Fruit fly (Drosophila melanogaster) whole organism, embryonic: Measurements from ENCODE around the gene CG4020.

Source experiments
- Atf-2 ChIP-seq: fragments of 200-800 bp; sonication (Bioruptor generic); optimal IDR thresholded peaks from 2 replicates; lab custom pipeline; 2016; ENCODE audit warnings: missing biosample characterization, missing genetic modification characterization
- BEAF-32 ChIP-seq: fragments of 200-800 bp; sonication (Bioruptor generic); optimal IDR thresholded peaks from 3 replicates; lab custom pipeline; 2017; ENCODE audit warnings: missing biosample characterization, missing genetic modification characterization, mild to moderate bottlenecking, moderate library complexity, missing genetic modification reagents
- CG10267 ChIP-seq: fragments of 200-800 bp; sonication (Bioruptor generic); optimal IDR thresholded peaks from 2 replicates; lab custom pipeline; 2018; ENCODE audit warnings: missing biosample characterization, mild to moderate bottlenecking, missing genetic modification characterization, moderate library complexity
- CG10979 ChIP-seq: fragments of 200-800 bp; sonication (Bioruptor generic); optimal IDR thresholded peaks from 2 replicates; lab custom pipeline; 2018; ENCODE audit warnings: missing biosample characterization, mild to moderate bottlenecking, missing genetic modification characterization, moderate library complexity
- CG11247 ChIP-seq: fragments of 200-800 bp; sonication (Bioruptor generic); IDR thresholded peaks from 2 replicates; pipeline ENCODE4 v1.3.6; 2022; ENCODE audit warnings: missing biosample characterization, missing genetic modification characterization
- CG11560 ChIP-seq: fragments of 200-800 bp; sonication (Bioruptor generic); IDR thresholded peaks from 3 replicates; pipeline ENCODE4 v1.3.6; 2022; ENCODE audit warnings: missing biosample characterization, missing genetic modification characterization
- CG11696 ChIP-seq: fragments of 200-800 bp; sonication (Bioruptor generic); IDR thresholded peaks from 2 replicates; pipeline ENCODE4 v1.3.6; 2022; ENCODE audit warnings: missing biosample characterization, missing genetic modification characterization
- CG12104 ChIP-seq: fragments of 200-800 bp; sonication (Bioruptor generic); optimal IDR thresholded peaks from 3 replicates; lab custom pipeline; 2016; ENCODE audit warnings: missing biosample characterization, missing genetic modification characterization
- CG13296 ChIP-seq: fragments of 200-800 bp; sonication (Bioruptor generic); optimal IDR thresholded peaks from 3 replicates; lab custom pipeline; 2018; ENCODE audit warnings: missing biosample characterization, mild to moderate bottlenecking, missing genetic modification characterization
- CG13424 ChIP-seq: fragments of 200-800 bp; sonication (Bioruptor generic); optimal IDR thresholded peaks from 2 replicates; lab custom pipeline; 2019; ENCODE audit warnings: missing biosample characterization, mild to moderate bottlenecking, missing genetic modification characterization, moderate library complexity
- CG14050 ChIP-seq: fragments of 200-800 bp; sonication (Bioruptor generic); IDR thresholded peaks from 3 replicates; pipeline ENCODE4 v1.3.6; 2022; ENCODE audit warnings: missing biosample characterization, missing genetic modification characterization
- CG15696 ChIP-seq: fragments of 200-800 bp; sonication (Bioruptor generic); optimal IDR thresholded peaks from 2 replicates; lab custom pipeline; 2019; ENCODE audit warnings: missing biosample characterization, mild to moderate bottlenecking, missing genetic modification characterization, moderate library complexity
- CG17829 ChIP-seq: fragments of 200-800 bp; optimal IDR thresholded peaks from 2 replicates; lab custom pipeline; 2019; ENCODE audit warnings: missing biosample characterization, mild to moderate bottlenecking, missing genetic modification characterization, moderate library complexity
- CG34224 ChIP-seq: fragments of 200-800 bp; sonication (Bioruptor generic); IDR thresholded peaks from 3 replicates; pipeline ENCODE4 v1.3.6; 2022; ENCODE audit warnings: missing biosample characterization, missing genetic modification characterization; ENCODE audit not compliant: partially characterized antibody
- CG3847 ChIP-seq: fragments of 200-800 bp; sonication (Bioruptor generic); IDR thresholded peaks from 2 replicates; pipeline ENCODE4 v1.3.6; 2022; ENCODE audit warnings: missing biosample characterization, missing genetic modification characterization
- CG5953 ChIP-seq: fragments of 200-800 bp; sonication (Bioruptor generic); IDR thresholded peaks from 2 replicates; pipeline ENCODE4 v1.3.6; 2022; ENCODE audit warnings: missing biosample characterization, missing genetic modification characterization
- CG6254 ChIP-seq: fragments of 200-800 bp; sonication (Bioruptor generic); optimal IDR thresholded peaks from 3 replicates; lab custom pipeline; 2017; ENCODE audit warnings: mild to moderate bottlenecking, missing biosample characterization, missing genetic modification reagents, missing genetic modification characterization
- CG6854 ChIP-seq: fragments of 200-800 bp; sonication (Bioruptor generic); optimal IDR thresholded peaks from 3 replicates; lab custom pipeline; 2017; ENCODE audit warnings: missing biosample characterization, mild to moderate bottlenecking, missing genetic modification characterization
- CG7745 ChIP-seq: fragments of 200-800 bp; sonication (Bioruptor generic); optimal IDR thresholded peaks from 2 replicates; lab custom pipeline; 2018; ENCODE audit warnings: missing biosample characterization, mild to moderate bottlenecking, missing genetic modification characterization, moderate library complexity
- Fer1 ChIP-seq: fragments of 200-800 bp; sonication (Bioruptor generic); optimal IDR thresholded peaks from 2 replicates; lab custom pipeline; 2017; ENCODE audit warnings: missing biosample characterization, mild to moderate bottlenecking, missing genetic modification characterization
- H15 ChIP-seq: fragments of 200-800 bp; sonication (Bioruptor generic); IDR thresholded peaks from 3 replicates; pipeline ENCODE4 v1.3.6; 2022; ENCODE audit warnings: missing biosample characterization, missing genetic modification characterization
- HLH3B ChIP-seq: fragments of 200-800 bp; sonication (Bioruptor generic); IDR thresholded peaks from 2 replicates; pipeline ENCODE4 v1.3.6; 2022; ENCODE audit warnings: missing biosample characterization, missing genetic modification characterization
- HLHmδ ChIP-seq: fragments of 200-800 bp; sonication (Bioruptor generic); optimal IDR thresholded peaks from 2 replicates; lab custom pipeline; 2018; ENCODE audit warnings: missing biosample characterization, mild to moderate bottlenecking, missing genetic modification characterization, moderate library complexity
- Hr51 ChIP-seq, 2 experiments: fragments of 200-800 bp; sonication (Bioruptor generic); optimal IDR thresholded peaks; 2 replicates in 1 of 2; 3 replicates in 1 of 2; lab custom pipeline; 2016 to 2018; ENCODE audit warnings: missing biosample characterization in 2 of 2, missing genetic modification characterization in 2 of 2, mild to moderate bottlenecking in 1 of 2, moderate library complexity in 1 of 2
- Hsf ChIP-seq: fragments of 200-800 bp; sonication (Bioruptor generic); optimal IDR thresholded peaks from 3 replicates; lab custom pipeline; 2016; ENCODE audit warnings: missing biosample characterization, missing genetic modification characterization
- Lim3 ChIP-seq: fragments of 200-800 bp; sonication (Bioruptor generic); IDR thresholded peaks from 2 replicates; pipeline ENCODE4 v1.3.6; 2022; ENCODE audit warnings: missing biosample characterization, missing genetic modification characterization
- MTF-1 ChIP-seq: fragments of 200-800 bp; sonication (Bioruptor generic); optimal IDR thresholded peaks from 2 replicates; lab custom pipeline; 2018; ENCODE audit warnings: missing biosample characterization, mild to moderate bottlenecking, missing genetic modification characterization, borderline replicate concordance
- Mes4 ChIP-seq: fragments of 200-800 bp; sonication (Bioruptor generic); optimal IDR thresholded peaks from 2 replicates; lab custom pipeline; 2016; ENCODE audit warnings: missing biosample characterization, missing genetic modification characterization
- PHDP ChIP-seq: fragments of 200-800 bp; sonication (Bioruptor generic); optimal IDR thresholded peaks from 3 replicates; lab custom pipeline; 2018; ENCODE audit warnings: missing biosample characterization, mild to moderate bottlenecking, missing genetic modification characterization, moderate library complexity
- Tbp ChIP-seq: fragments of >200 bp; optimal IDR thresholded peaks from 2 replicates; lab custom pipeline; 2018; ENCODE audit warnings: missing biosample characterization, missing genetic modification characterization
- Vsx1 ChIP-seq: fragments of 200-800 bp; sonication (Bioruptor generic); optimal IDR thresholded peaks from 2 replicates; lab custom pipeline; 2017; ENCODE audit warnings: missing biosample characterization, mild to moderate bottlenecking, missing genetic modification characterization, missing genetic modification reagents
- al ChIP-seq: fragments of 200-800 bp; sonication (Bioruptor generic); IDR thresholded peaks from 2 replicates; pipeline ENCODE4 v1.3.6; 2022; ENCODE audit warnings: missing biosample characterization, missing genetic modification characterization
- cato ChIP-seq: fragments of 200-800 bp; sonication (Bioruptor generic); optimal IDR thresholded peaks from 2 replicates; lab custom pipeline; 2016; ENCODE audit warnings: missing biosample characterization, missing genetic modification characterization, borderline replicate concordance
- dm ChIP-seq: fragments of 200-800 bp; sonication (Bioruptor generic); optimal IDR thresholded peaks from 3 replicates; lab custom pipeline; 2016; ENCODE audit warnings: missing biosample characterization, missing genetic modification characterization
- fru ChIP-seq: fragments of >200 bp; optimal IDR thresholded peaks from 2 replicates; lab custom pipeline; 2017
- h ChIP-seq: fragments of >200 bp; optimal IDR thresholded peaks from 2 replicates; lab custom pipeline; 2017
- maf-S ChIP-seq: fragments of 200-800 bp; sonication (Bioruptor generic); optimal IDR thresholded peaks from 2 replicates; lab custom pipeline; 2016; ENCODE audit warnings: missing biosample characterization, missing genetic modification characterization
- mam ChIP-seq: fragments of 200-800 bp; sonication (Bioruptor generic); optimal IDR thresholded peaks from 3 replicates; lab custom pipeline; 2016; ENCODE audit warnings: missing biosample characterization, missing genetic modification characterization
- otp ChIP-seq: fragments of 200-800 bp; sonication (Bioruptor generic); IDR thresholded peaks from 3 replicates; pipeline ENCODE4, ENCODE4 v1.3.6; 2022; ENCODE audit warnings: missing biosample characterization, missing genetic modification characterization
- pb ChIP-seq: fragments of 200-800 bp; sonication (Bioruptor generic); optimal IDR thresholded peaks from 3 replicates; lab custom pipeline; 2016; ENCODE audit warnings: missing biosample characterization, missing genetic modification characterization
- ranshi ChIP-seq: fragments of 200-800 bp; sonication (Bioruptor generic); IDR thresholded peaks from 2 replicates; pipeline ENCODE4 v1.3.6; 2022; ENCODE audit warnings: missing biosample characterization, missing genetic modification characterization
- sd ChIP-seq: fragments of 200-800 bp; sonication (Bioruptor generic); optimal IDR thresholded peaks from 3 replicates; lab custom pipeline; 2018; ENCODE audit warnings: missing biosample characterization, mild to moderate bottlenecking, missing genetic modification characterization, moderate library complexity
- sima ChIP-seq: fragments of 200-800 bp; sonication (Bioruptor generic); optimal IDR thresholded peaks from 2 replicates; lab custom pipeline; 2016; ENCODE audit warnings: missing biosample characterization, missing genetic modification characterization
- slp2 ChIP-seq: fragments of 200-800 bp; sonication (Bioruptor generic); optimal IDR thresholded peaks from 2 replicates; lab custom pipeline; 2016; ENCODE audit warnings: missing biosample characterization, missing genetic modification characterization
- sqz ChIP-seq: fragments of 200-800 bp; sonication (Bioruptor generic); optimal IDR thresholded peaks from 3 replicates; lab custom pipeline; 2018; ENCODE audit warnings: missing biosample characterization, mild to moderate bottlenecking, missing genetic modification characterization
- stc ChIP-seq: fragments of 200-800 bp; sonication (Bioruptor generic); IDR thresholded peaks from 2 replicates; pipeline ENCODE4 v1.3.6; 2022; ENCODE audit warnings: missing biosample characterization, missing genetic modification characterization
- tin ChIP-seq: fragments of 200-800 bp; sonication (Bioruptor generic); optimal IDR thresholded peaks from 3 replicates; lab custom pipeline; 2016; ENCODE audit warnings: missing biosample characterization, missing genetic modification characterization
- ttk ChIP-seq: fragments of 200-800 bp; sonication (Bioruptor generic); IDR thresholded peaks from 2 replicates; pipeline ENCODE4 v2.1.2; 2022; ENCODE audit warnings: missing biosample characterization, missing genetic modification characterization
- vfl ChIP-seq: fragments of 200-800 bp; sonication (Bioruptor generic); optimal IDR thresholded peaks from 2 replicates; lab custom pipeline; 2016; ENCODE audit warnings: missing biosample characterization, missing genetic modification characterization
- vvl ChIP-seq: fragments of 200-800 bp; sonication (Bioruptor generic); IDR thresholded peaks from 2 replicates; pipeline ENCODE4 v1.3.6; 2022; ENCODE audit warnings: missing biosample characterization, missing genetic modification characterization

CG4020 gene

DNA sequence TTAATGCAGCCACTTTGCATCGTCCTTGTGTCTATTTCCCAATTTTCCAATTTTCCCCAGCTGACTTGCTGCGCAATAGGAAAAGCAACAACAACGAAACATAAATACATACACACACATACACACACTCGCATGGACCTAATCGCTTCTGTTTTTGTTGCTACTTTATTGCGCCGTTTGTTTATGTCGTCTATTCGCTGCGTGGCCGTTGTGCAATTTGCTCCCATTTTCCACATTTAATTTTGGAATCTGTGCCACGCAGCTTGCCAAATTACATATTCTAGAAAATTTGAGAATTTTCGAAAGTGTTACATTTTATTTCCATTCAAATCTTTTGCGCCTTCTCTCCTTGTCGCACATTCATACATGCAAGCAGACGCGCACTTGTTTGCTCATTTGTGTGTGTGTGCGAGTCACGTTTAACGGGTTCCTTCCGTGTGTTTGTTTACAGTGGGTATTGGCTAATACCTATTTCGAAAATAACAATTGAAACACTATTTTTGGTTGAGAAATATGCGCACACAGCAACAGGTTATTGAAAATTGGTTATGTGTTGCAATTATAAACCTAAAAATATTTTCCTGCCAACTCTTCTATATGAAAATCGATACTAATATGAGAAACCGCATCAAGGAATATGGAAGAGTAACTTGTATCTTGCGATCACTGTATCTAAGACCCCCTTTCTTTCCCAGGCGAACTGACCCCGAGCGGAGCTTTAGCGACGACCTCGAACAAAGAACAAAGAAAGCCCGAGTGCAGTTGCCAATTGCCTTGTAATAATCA lies 25.2 kb upstream of the CG4020 start (continued):
- TF ChIP-seq sd (tag; lab: Kevin White, UChicago) (peak; percentile 64), Mes4 (no peak), Lim3 (no peak), al (GFP tag; lab: Robert Waterston, UW) (no peak), h (no peak), cato (peak; percentile 3), CG14050 (peak; percentile 23; the same call in 1 of the 3 replicates), ranshi (GFP tag; lab: Robert Waterston, UW) (0 out of 2 replicates have a peak, but pooled peaks have one; percentile 27), CG6254 (GFP tag; lab: Kevin White, UChicago) (no peak), CG13424 (tag; lab: Kevin White, UChicago) (peak; percentile 58), slp2 (GFP tag; lab: Kevin White, UChicago) (no peak), H15 (GFP tag; lab: Robert Waterston, UW) (no peak), CG10267 (tag; lab: Kevin White, UChicago) (peak; percentile 20), CG13296 (GFP tag; lab: Kevin White, UChicago) (peak; percentile 47), stc (GFP tag; lab: Robert Waterston, UW) (no peak), Fer1 (peak; percentile 60), Tbp (GFP tag; lab: Kevin White, UChicago) (no peak), fru (lab: Kevin White, UChicago) (no peak), ttk (GFP tag; lab: Robert Waterston, UW) (no peak), CG7745 (tag; lab: Kevin White, UChicago) (no peak), HLH3B (no peak), maf-S (GFP tag; lab: Kevin White, UChicago) (no peak), CG34224 (no peak), CG17829 (tag; lab: Kevin White, UChicago) (peak; percentile 39), CG6854 (GFP tag; lab: Kevin White, UChicago) (no peak), tin (GFP tag; lab: Kevin White, UChicago) (peak; percentile 32), Hsf (GFP tag; lab: Kevin White, UChicago) (peak; percentile 49), mam (GFP tag; lab: Kevin White, UChicago) (peak; percentile 17), CG15696 (tag; lab: Kevin White, UChicago) (peak; percentile 31), CG11696 (GFP tag; lab: Robert Waterston, UW) (no peak), CG11247 (no peak), CG11560 (no peak), CG3847 (GFP tag; lab: Robert Waterston, UW) (no peak), HLHmδ (no peak), PHDP (tag; lab: Kevin White, UChicago) (peak; percentile 50), sima (GFP tag; lab: Kevin White, UChicago) (no peak), dm (GFP tag; lab: Kevin White, UChicago) (peak; percentile 2), pb (GFP tag; lab: Kevin White, UChicago) (no peak), Atf-2 (GFP tag; lab: Kevin White, UChicago) (peak; percentile 5), CG5953 (GFP tag; lab: Robert Waterston, UW) (no peak), vvl (GFP tag; lab: Robert Waterston, UW) (peak; percentile 51), sqz (GFP tag; lab: Kevin White, UChicago) (no peak), BEAF-32 (GFP tag; lab: Kevin White, UChicago) (no peak), MTF-1 (peak; percentile 45), Hr51 (GFP tag; optimal IDR thresholded peaks at IDR 0.05; lab: Kevin White, UChicago) (peak in 1 of 2 experiments; percentile 53), vfl (GFP tag; lab: Kevin White, UChicago) (no peak), CG12104 (GFP tag; lab: Kevin White, UChicago) (no peak), otp (GFP tag; lab: Robert Waterston, UW) (0 out of 3 replicates have a peak, but pooled peaks have one; percentile 13), CG10979 (tag; lab: Kevin White, UChicago) (peak; percentile 50), Vsx1 (peak; percentile 4)
